Worm (Caenorhabditis elegans) whole organism, mixed stage, embryonic: ENCODE results near the gene mfsd-11.

Experiments used
- M03D4.4 ChIP-seq: sonication (generic microtip); optimal IDR thresholded peaks from 2 replicates; lab custom pipeline; 2017; ENCODE audit warnings: mild to moderate bottlenecking, missing genetic modification characterization, missing compliant biosample characterization
- blmp-1 ChIP-seq: fragments of 150-350 bp; optimal IDR thresholded peaks from 2 replicates; lab custom pipeline; 2014; ENCODE audit warnings: missing biosample characterization, missing genetic modification characterization
- ceh-39 ChIP-seq: fragments of 150-350 bp; optimal IDR thresholded peaks from 2 replicates; lab custom pipeline; 2014; ENCODE audit warnings: missing biosample characterization, missing genetic modification characterization
- ceh-43 ChIP-seq: fragments of 200-800 bp; sonication (Bioruptor generic); optimal IDR thresholded peaks from 2 replicates; lab custom pipeline; 2018; ENCODE audit warnings: mild to moderate bottlenecking, missing genetic modification characterization, moderate library complexity, missing compliant biosample characterization
- ceh-83 ChIP-seq: fragments of 200-800 bp; sonication (Bioruptor generic); optimal IDR thresholded peaks from 2 replicates; lab custom pipeline; 2018; ENCODE audit warnings: mild to moderate bottlenecking, missing genetic modification characterization, missing compliant biosample characterization
- ces-1 ChIP-seq: fragments of 150-350 bp; optimal IDR thresholded peaks from 2 replicates; lab custom pipeline; 2014; ENCODE audit warnings: missing biosample characterization, missing genetic modification reagents, missing genetic modification characterization
- drap-1 ChIP-seq: fragments of 200-800 bp; sonication (Bioruptor generic); optimal IDR thresholded peaks from 3 replicates; lab custom pipeline; 2018; ENCODE audit warnings: mild to moderate bottlenecking, missing genetic modification characterization, missing compliant biosample characterization
- elt-1 ChIP-seq: sonication (generic microtip); optimal IDR thresholded peaks from 2 replicates; lab custom pipeline; 2017; ENCODE audit warnings: missing genetic modification characterization, mild to moderate bottlenecking, missing compliant biosample characterization, antibody characterized with exemption, moderate library complexity, borderline replicate concordance; ENCODE audit not compliant: insufficient read depth
- elt-3 ChIP-seq: fragments of 150-350 bp; optimal IDR thresholded peaks from 2 replicates; lab custom pipeline; 2014; ENCODE audit warnings: missing biosample characterization, missing genetic modification characterization
- flh-1 ChIP-seq: fragments of 200-800 bp; sonication (Bioruptor generic); optimal IDR thresholded peaks from 2 replicates; lab custom pipeline; 2018; ENCODE audit warnings: mild to moderate bottlenecking, missing genetic modification characterization, moderate library complexity, missing compliant biosample characterization
- ham-2 ChIP-seq: fragments of 200-800 bp; sonication (Bioruptor generic); optimal IDR thresholded peaks from 2 replicates; lab custom pipeline; 2018; ENCODE audit warnings: mild to moderate bottlenecking, missing genetic modification characterization, missing compliant biosample characterization
- hlh-1 ChIP-seq: fragments of 150-350 bp; optimal IDR thresholded peaks from 2 replicates; lab custom pipeline; 2014; ENCODE audit warnings: missing biosample characterization, missing genetic modification reagents, missing genetic modification characterization
- lin-13 ChIP-seq: fragments of 150-350 bp; optimal IDR thresholded peaks from 2 replicates; lab custom pipeline; 2014; ENCODE audit warnings: missing biosample characterization, missing genetic modification characterization
- lsy-2 ChIP-seq: fragments of 150-350 bp; optimal IDR thresholded peaks from 2 replicates; lab custom pipeline; 2014; ENCODE audit warnings: missing biosample characterization, missing genetic modification characterization
- mab-5 ChIP-seq: fragments of 150-350 bp; optimal IDR thresholded peaks from 2 replicates; lab custom pipeline; 2014; ENCODE audit warnings: missing biosample characterization, missing genetic modification characterization
- mep-1 ChIP-seq: fragments of 150-350 bp; optimal IDR thresholded peaks from 2 replicates; lab custom pipeline; 2017; ENCODE audit warnings: missing biosample characterization, missing genetic modification reagents, missing genetic modification characterization, inconsistent platforms
- mls-2 ChIP-seq: sonication (generic microtip); optimal IDR thresholded peaks from 2 replicates; lab custom pipeline; 2016; ENCODE audit warnings: mild to moderate bottlenecking, missing genetic modification characterization, moderate library complexity, missing compliant biosample characterization
- nhr-12 ChIP-seq: fragments of 150-350 bp; optimal IDR thresholded peaks from 2 replicates; lab custom pipeline; 2014; ENCODE audit warnings: missing biosample characterization, missing genetic modification characterization
- nhr-2 ChIP-seq: fragments of 150-350 bp; optimal IDR thresholded peaks from 2 replicates; lab custom pipeline; 2014; ENCODE audit warnings: missing biosample characterization, missing genetic modification characterization
- nhr-237 ChIP-seq: fragments of 150-350 bp; optimal IDR thresholded peaks from 2 replicates; lab custom pipeline; 2014; ENCODE audit warnings: missing biosample characterization, missing genetic modification characterization
- nhr-28 ChIP-seq: fragments of 150-350 bp; optimal IDR thresholded peaks from 2 replicates; lab custom pipeline; 2014; ENCODE audit warnings: missing biosample characterization, missing genetic modification characterization
- nhr-76 ChIP-seq: sonication (generic microtip); optimal IDR thresholded peaks from 2 replicates; lab custom pipeline; 2017; ENCODE audit warnings: missing biosample characterization, missing genetic modification characterization
- pha-4 ChIP-seq: fragments of 150-350 bp; optimal IDR thresholded peaks from 2 replicates; lab custom pipeline; 2018; ENCODE audit warnings: missing biosample characterization, missing genetic modification reagents, missing genetic modification characterization
- sem-2 ChIP-seq: fragments of 200-800 bp; sonication (Bioruptor generic); optimal IDR thresholded peaks from 2 replicates; lab custom pipeline; 2018; ENCODE audit warnings: mild to moderate bottlenecking, missing genetic modification characterization, missing compliant biosample characterization
- sptf-1 ChIP-seq: sonication (generic microtip); optimal IDR thresholded peaks from 2 replicates; lab custom pipeline; 2017; ENCODE audit warnings: mild to moderate bottlenecking, missing genetic modification characterization, moderate library complexity, missing compliant biosample characterization
- tbx-8 ChIP-seq: fragments of 200-800 bp; sonication (Bioruptor generic); optimal IDR thresholded peaks from 2 replicates; lab custom pipeline; 2018; ENCODE audit warnings: mild to moderate bottlenecking, missing genetic modification characterization, moderate library complexity, missing compliant biosample characterization
- unc-120 ChIP-seq: sonication (generic microtip); optimal IDR thresholded peaks from 2 replicates; lab custom pipeline; 2017; ENCODE audit warnings: missing genetic modification characterization, missing compliant biosample characterization; ENCODE audit not compliant: poor library complexity, severe bottlenecking
- unc-39 ChIP-seq: fragments of 150-350 bp; optimal IDR thresholded peaks from 2 replicates; lab custom pipeline; 2014; ENCODE audit warnings: missing biosample characterization, missing genetic modification characterization
- unc-62 ChIP-seq: fragments of 150-350 bp; optimal IDR thresholded peaks from 2 replicates; lab custom pipeline; 2014; ENCODE audit warnings: missing biosample characterization, missing genetic modification reagents, missing genetic modification characterization

Gene mfsd-11

ce11 chrX:12179090-12179488 lies 25.2 kb upstream of the mfsd-11 start:
- no peak for TF ChIP-seq blmp-1 (tag; lab: Kevin White, UChicago)
- peak; percentile 61 for TF ChIP-seq pha-4 (tag; lab: Kevin White, UChicago)
- TF ChIP-seq sptf-1 (tag; lab: Kevin White, UChicago), result no peak
- peak; percentile 12 for TF ChIP-seq drap-1 (GFP tag; lab: Kevin White, UChicago)
- TF ChIP-seq elt-3, result no peak

ce11 chrX:12178351-12179089 lies 24.6 kb upstream of the mfsd-11 start:
- no peak for TF ChIP-seq tbx-8 (GFP tag; lab: Kevin White, UChicago)
- no peak for TF ChIP-seq pha-4 (tag; lab: Kevin White, UChicago)
- TF ChIP-seq nhr-12, result no peak
- TF ChIP-seq ces-1, result peak; percentile 80

- no peak for TF ChIP-seq blmp-1 (tag; lab: Kevin White, UChicago)
- TF ChIP-seq mab-5 (tag; lab: Kevin White, UChicago), result no peak
- no peak for TF ChIP-seq lin-13 (tag; lab: Kevin White, UChicago)
- TF ChIP-seq unc-120 (tag; lab: Kevin White, UChicago), result no peak
- TF ChIP-seq ceh-39, result no peak
- TF ChIP-seq nhr-2, result no peak
- no peak for TF ChIP-seq lsy-2 (tag; lab: Kevin White, UChicago)
- no peak for TF ChIP-seq nhr-76 (tag; lab: Kevin White, UChicago)
- TF ChIP-seq ceh-43 (GFP tag; lab: Kevin White, UChicago), result no peak
Measured at ce11 chrX:12177521-12177920, 23.6 kb upstream of the mfsd-11 start.

ce11 chrX:12176873-12177293 lies 23.0 kb upstream of the mfsd-11 start:
- TF ChIP-seq nhr-2, result no peak
- peak; percentile 2 for TF ChIP-seq mls-2
- no peak for TF ChIP-seq nhr-237 (tag; lab: Kevin White, UChicago)

- TF ChIP-seq elt-3 (peak; percentile 9), flh-1 (GFP tag; lab: Kevin White, UChicago) (no peak), elt-1 (tag; lab: Kevin White, UChicago) (no peak), unc-62 (GFP tag; lab: Kevin White, UChicago) (peak; percentile 42), sem-2 (GFP tag; lab: Kevin White, UChicago) (no peak), M03D4.4 (tag; lab: Kevin White, UChicago) (no peak), unc-39 (tag; lab: Kevin White, UChicago) (no peak), sptf-1 (tag; lab: Kevin White, UChicago) (no peak), ceh-83 (GFP tag; lab: Kevin White, UChicago) (no peak), ham-2 (GFP tag; lab: Kevin White, UChicago) (peak; percentile 31), hlh-1 (tag; lab: Kevin White, UChicago) (no peak), nhr-2 (no peak), unc-120 (tag; lab: Kevin White, UChicago) (no peak), ces-1 (no peak), nhr-28 (tag; lab: Kevin White, UChicago) (no peak), ceh-39 (no peak), drap-1 (GFP tag; lab: Kevin White, UChicago) (no peak), blmp-1 (tag; lab: Kevin White, UChicago) (no peak)
Measured at ce11 chrX:12176394-12176793, 22.5 kb upstream of the mfsd-11 start.

- no peak for TF ChIP-seq mep-1 (tag; lab: Kevin White, UChicago)
- TF ChIP-seq hlh-1 (tag; lab: Kevin White, UChicago), result peak; percentile 20
- TF ChIP-seq unc-120 (tag; lab: Kevin White, UChicago), result peak; percentile 70
- no peak for TF ChIP-seq elt-1 (tag; lab: Kevin White, UChicago)
- TF ChIP-seq pha-4 (tag; lab: Kevin White, UChicago), result peak; percentile 40
- TF ChIP-seq elt-3, result no peak
- no peak for TF ChIP-seq drap-1 (GFP tag; lab: Kevin White, UChicago)
Measured at ce11 chrX:12175667-12176278, 21.9 kb upstream of the mfsd-11 start.
